Worm (Caenorhabditis elegans) whole organism, L1 larva: ENCODE measurements around the gene dop-6.
A peak's percentile ranks its signal among the peaks of the same experiment; 100 is the strongest.

Source experiments
- aly-2 ChIP-seq: fragments of 150-350 bp; optimal IDR thresholded peaks from 2 replicates; lab custom pipeline; 2014; ENCODE audit warnings: missing biosample characterization, missing genetic modification characterization
- blmp-1 ChIP-seq: fragments of 150-350 bp; optimal IDR thresholded peaks from 2 replicates; lab custom pipeline; 2014; ENCODE audit warnings: missing biosample characterization, missing genetic modification characterization
- ceh-82 ChIP-seq, 3 experiments: fragments of 150-350 bp in 1 of 3; sonication (generic microtip) in 2 of 3; optimal IDR thresholded peaks; 2 replicates each; lab custom pipeline; 2014 to 2017; ENCODE audit warnings: missing biosample characterization in 3 of 3, missing genetic modification characterization in 3 of 3
- elt-2 ChIP-seq: sonication (generic microtip); optimal IDR thresholded peaks from 2 replicates; lab custom pipeline; 2016; ENCODE audit warnings: missing genetic modification characterization, mild to moderate bottlenecking, inconsistent platforms, missing compliant biosample characterization, missing genetic modification reagents
- fkh-10 ChIP-seq: sonication (generic microtip); optimal IDR thresholded peaks from 2 replicates; lab custom pipeline; 2017; ENCODE audit warnings: missing biosample characterization, missing genetic modification reagents, missing genetic modification characterization
- hlh-4 ChIP-seq: sonication (generic microtip); optimal IDR thresholded peaks from 2 replicates; lab custom pipeline; 2016; ENCODE audit warnings: mild to moderate bottlenecking, missing genetic modification characterization, missing compliant biosample characterization
- lin-13 ChIP-seq: fragments of 150-350 bp; optimal IDR thresholded peaks from 2 replicates; lab custom pipeline; 2014; ENCODE audit warnings: missing biosample characterization, missing genetic modification reagents, missing genetic modification characterization
- nhr-84 ChIP-seq: sonication (generic microtip); optimal IDR thresholded peaks from 2 replicates; lab custom pipeline; 2017; ENCODE audit warnings: missing biosample characterization, missing genetic modification characterization
- snpc-4 ChIP-seq: fragments of 150-350 bp; optimal IDR thresholded peaks from 2 replicates; lab custom pipeline; 2014; ENCODE audit warnings: missing biosample characterization, missing genetic modification characterization

DNA sequence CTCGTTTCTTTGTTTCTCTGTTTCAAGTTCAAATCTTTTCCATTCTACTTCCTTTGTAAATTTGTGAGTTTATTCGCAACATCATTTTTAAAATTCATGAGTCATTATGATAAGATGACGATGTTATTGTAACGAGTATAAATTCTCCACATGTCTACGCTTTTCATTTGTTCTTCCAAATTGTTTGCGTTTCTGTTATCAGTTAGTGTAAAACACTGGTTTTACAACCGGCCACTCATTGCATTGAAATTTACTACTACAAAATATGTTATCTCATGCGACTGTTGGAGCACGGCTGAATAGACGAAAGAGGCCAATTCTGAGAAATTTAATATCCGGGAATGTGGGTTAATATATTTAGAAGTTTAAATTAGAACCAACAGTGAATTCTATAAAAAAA lies 38.3 kb upstream of the dop-6 start, which contains the start of gene C52B9.19:
- TF ChIP-seq fkh-10 (GFP tag; lab: Kevin White, UChicago) (no peak), aly-2 (tag; lab: Kevin White, UChicago) (no peak), nhr-84 (tag; lab: Kevin White, UChicago) (no peak), hlh-4 (tag; lab: Kevin White, UChicago) (no peak), ceh-82 (tag; optimal IDR thresholded peaks at IDR 0.05; lab: Kevin White, UChicago) (no peak), lin-13 (no peak), snpc-4 (tag; lab: Kevin White, UChicago) (no peak), elt-2 (tag; lab: Kevin White, UChicago) (peak; percentile 71), blmp-1 (no peak)
